Worm (Caenorhabditis elegans) whole organism, early embryonic: Measurements from ENCODE around the gene C32B5.15.

Experiments used
- B0310.2 ChIP-seq: sonication (generic microtip); optimal IDR thresholded peaks from 2 replicates; lab custom pipeline; 2016; ENCODE audit warnings: mild to moderate bottlenecking, missing genetic modification characterization, missing compliant biosample characterization
- F13C5.2 ChIP-seq: sonication (generic microtip); optimal IDR thresholded peaks from 2 replicates; lab custom pipeline; 2017; ENCODE audit warnings: mild to moderate bottlenecking, missing genetic modification characterization, inconsistent platforms, missing compliant biosample characterization
- ama-1 ChIP-seq: fragments of 150-350 bp; optimal IDR thresholded peaks from 2 replicates; lab custom pipeline; 2014
- ceh-13 ChIP-seq: fragments of 200-800 bp; sonication (Bioruptor generic); optimal IDR thresholded peaks from 2 replicates; lab custom pipeline; 2018; ENCODE audit warnings: mild to moderate bottlenecking, missing genetic modification characterization, missing compliant biosample characterization
- flt-1 ChIP-seq: fragments of 200-800 bp; sonication (Bioruptor generic); IDR thresholded peaks from 2 replicates; pipeline ENCODE4 v1.3.6; 2022; ENCODE audit warnings: missing genetic modification characterization, missing compliant biosample characterization
- hmbx-1 ChIP-seq: sonication (generic microtip); optimal IDR thresholded peaks from 2 replicates; lab custom pipeline; 2016; ENCODE audit warnings: mild to moderate bottlenecking, missing genetic modification characterization, missing compliant biosample characterization
- hmg-4 ChIP-seq: fragments of 200-800 bp; sonication (Bioruptor generic); optimal IDR thresholded peaks from 2 replicates; lab custom pipeline; 2018; ENCODE audit warnings: mild to moderate bottlenecking, missing genetic modification characterization, missing compliant biosample characterization
- scrt-1 ChIP-seq: fragments of 200-800 bp; sonication (Bioruptor generic); IDR thresholded peaks from 2 replicates; pipeline ENCODE4 v1.3.6; 2022; ENCODE audit warnings: missing genetic modification characterization, missing compliant biosample characterization

DNA sequence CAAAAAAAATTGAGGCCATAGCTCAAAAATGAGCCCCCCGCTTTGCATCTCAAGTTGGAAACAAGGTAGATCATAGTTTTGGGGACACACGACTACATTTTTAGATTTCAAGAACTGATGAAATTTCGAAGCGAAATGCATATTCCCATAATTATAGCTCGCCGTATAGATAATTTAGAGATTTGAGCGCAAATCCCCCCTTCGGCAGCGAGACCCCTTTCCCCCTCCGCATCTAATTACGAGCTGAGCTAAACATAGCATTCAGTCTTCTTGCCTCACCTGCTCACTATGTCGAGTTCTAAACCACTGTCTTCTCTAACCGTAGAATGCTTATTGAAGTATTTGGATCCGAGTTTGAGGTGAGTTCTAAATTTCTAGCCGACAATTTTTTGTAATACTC is 6.4 kb upstream of the C32B5.15 start, which contains the start of the genes fbxc-17 and fbxc-15:
- no peak for TF ChIP-seq ama-1
- TF ChIP-seq flt-1 (GFP tag; lab: Robert Waterston, UW): no peak
- TF ChIP-seq hmbx-1: no peak
- no peak for TF ChIP-seq hmg-4 (GFP tag; lab: Kevin White, UChicago)
- TF ChIP-seq F13C5.2 (tag; lab: Kevin White, UChicago): no peak
- TF ChIP-seq B0310.2 (tag; lab: Kevin White, UChicago): no peak
- no peak for TF ChIP-seq ceh-13 (GFP tag; lab: Kevin White, UChicago)
- no peak for TF ChIP-seq scrt-1 (GFP tag; lab: Robert Waterston, UW)
